Worm (Caenorhabditis elegans): ENCODE measurements around the gene rle-1.

Gene rle-1

ce11 chrIII:10905112-10905511 lies 30.9 kb upstream of the rle-1 start (continued):
- TF ChIP-seq zim-3 (tag; optimal IDR thresholded peaks at IDR 0.05), result no peak
- TF ChIP-seq Y56A3A.18 (GFP tag; IDR thresholded peaks at IDR 0.05), result no peak
- no peak for TF ChIP-seq C06A6.2 (GFP tag; conservative IDR thresholded peaks at IDR 0.05)
- peak; percentile 61 for TF ChIP-seq snpc-4 (GFP tag; optimal IDR thresholded peaks at IDR 0.05)
- TF ChIP-seq snpc-4 (tag; optimal IDR thresholded peaks at IDR 0.05), result no peak
- TF ChIP-seq zfh-2 (GFP tag; conservative IDR thresholded peaks at IDR 0.05), result 0 out of 2 replicates have a peak, but pooled peaks have one; percentile 18

- TF ChIP-seq efl-1 (GFP tag; optimal IDR thresholded peaks at IDR 0.05) (peak; percentile 10), Y56A3A.18 (GFP tag; IDR thresholded peaks at IDR 0.05) (no peak), bed-1 (GFP tag; IDR thresholded peaks at IDR 0.05) (no peak), athp-1 (tag; optimal IDR thresholded peaks at IDR 0.05) (no peak), dpl-1 (GFP tag; optimal IDR thresholded peaks at IDR 0.05) (peak; percentile 66), hlh-12 (tag; optimal IDR thresholded peaks at IDR 0.05) (no peak), lsy-27 (tag; optimal IDR thresholded peaks at IDR 0.05; ENCODE audit: borderline replicate concordance, insufficient read depth) (no peak), ztf-28 (GFP tag; IDR thresholded peaks at IDR 0.05) (no peak), tbp1 (GFP tag; optimal IDR thresholded peaks at IDR 0.05) (no peak)
These were observed 29.7 kb upstream of the rle-1 start for ce11 chrIII:10906325-10906724.

ce11 chrIII:10907678-10908217 lies 28.3 kb upstream of the rle-1 start:
- no peak for TF ChIP-seq somi-1 (GFP tag; optimal IDR thresholded peaks at IDR 0.05)
- no peak for TF ChIP-seq rec-8 (tag; optimal IDR thresholded peaks at IDR 0.05)
- TF ChIP-seq C17E4.6 (GFP tag; IDR thresholded peaks at IDR 0.05), result no peak
- TF ChIP-seq snpc-1.3 (tag; optimal IDR thresholded peaks at IDR 0.05; ENCODE audit: insufficient read depth), result no peak
- no peak for TF ChIP-seq mxl-1 (tag; optimal IDR thresholded peaks at IDR 0.05)
- TF ChIP-seq ZK185.1 (tag; optimal IDR thresholded peaks at IDR 0.05; ENCODE audit: poor library complexity, severe bottlenecking), result no peak
- TF ChIP-seq nhr-120 (GFP tag; IDR thresholded peaks at IDR 0.05), result no peak
- TF ChIP-seq efl-1 (GFP tag; optimal IDR thresholded peaks at IDR 0.05), result peak; percentile 62
- TF ChIP-seq lin-35 (GFP tag; optimal IDR thresholded peaks at IDR 0.05), result peak in 1 of 3 experiments; percentile 70
- no peak for TF ChIP-seq ceh-91 (GFP tag; IDR thresholded peaks at IDR 0.05)
- TF ChIP-seq lin-26 (GFP tag; IDR thresholded peaks at IDR 0.05), result no peak
- no peak for TF ChIP-seq ztf-26 (tag; optimal IDR thresholded peaks at IDR 0.05)
- no peak for TF ChIP-seq D2030.7 (GFP tag; IDR thresholded peaks at IDR 0.05)
- no peak for TF ChIP-seq bed-2 (GFP tag; IDR thresholded peaks at IDR 0.05)
- TF ChIP-seq dpl-1 (GFP tag; optimal IDR thresholded peaks at IDR 0.05), result peak; percentile 94
- no peak for TF ChIP-seq athp-1 (tag; optimal IDR thresholded peaks at IDR 0.05)
- TF ChIP-seq aptf-3 (GFP tag; IDR thresholded peaks at IDR 0.05), result no peak

- no peak for TF ChIP-seq Y53G8AR.9 (GFP tag; conservative IDR thresholded peaks at IDR 0.05)
- TF ChIP-seq dpl-1 (GFP tag; optimal IDR thresholded peaks at IDR 0.05), result peak; percentile 82
- no peak for TF ChIP-seq atf-7 (tag; optimal IDR thresholded peaks at IDR 0.05)
- no peak for TF ChIP-seq lir-1 (GFP tag; conservative IDR thresholded peaks at IDR 0.05)
- TF ChIP-seq let-526 (GFP tag; IDR thresholded peaks at IDR 0.05), result no peak
- no peak for TF ChIP-seq hmg-20 (GFP tag; IDR thresholded peaks at IDR 0.05)
- TF ChIP-seq ccch-3 (GFP tag; optimal IDR thresholded peaks at IDR 0.05), result no peak
- TF ChIP-seq dpff-1 (tag; optimal IDR thresholded peaks at IDR 0.05), result no peak
- TF ChIP-seq Y67H2A.10 (GFP tag; conservative IDR thresholded peaks at IDR 0.05), result no peak
- TF ChIP-seq F10E7.11 (tag; optimal IDR thresholded peaks at IDR 0.05), result no peak
- TF ChIP-seq lin-35 (GFP tag; optimal IDR thresholded peaks at IDR 0.05), result peak in 1 of 3 experiments; percentile 11
These were observed 27.5 kb upstream of the rle-1 start for ce11 chrIII:10908543-10908942.

Data from whole organism, young adult.